Worm (Caenorhabditis elegans): ENCODE results near the gene noah-2.

The noah-2 gene

ce11 chrIV:14072011-14072649 lies 18.9 kb upstream of the noah-2 start:
- no peak for TF ChIP-seq hlh-15 (tag; optimal IDR thresholded peaks at IDR 0.05)
- TF ChIP-seq eyg-1 (tag; optimal IDR thresholded peaks at IDR 0.05), result no peak
- TF ChIP-seq nhr-11 (tag; optimal IDR thresholded peaks at IDR 0.05), result no peak
- TF ChIP-seq unc-3 (GFP tag; conservative IDR thresholded peaks at IDR 0.05), result no peak
- TF ChIP-seq unc-3 (tag; optimal IDR thresholded peaks at IDR 0.05), result no peak
- TF ChIP-seq ceh-48 (tag; optimal IDR thresholded peaks at IDR 0.05), result no peak
- no peak for TF ChIP-seq sdc-2 (tag; optimal IDR thresholded peaks at IDR 0.05)
- no peak for TF ChIP-seq fkh-6 (tag; optimal IDR thresholded peaks at IDR 0.05)
- TF ChIP-seq pag-3 (tag; optimal IDR thresholded peaks at IDR 0.05; ENCODE audit: borderline replicate concordance), result no peak
- TF ChIP-seq ceh-19 (GFP tag; optimal IDR thresholded peaks at IDR 0.05), result no peak
- TF ChIP-seq ceh-24 (tag; optimal IDR thresholded peaks at IDR 0.05), result no peak
- TF ChIP-seq pros-1 (tag; optimal IDR thresholded peaks at IDR 0.05), result no peak
- no peak for TF ChIP-seq unc-55 (GFP tag; optimal IDR thresholded peaks at IDR 0.05)
- TF ChIP-seq fkh-10 (GFP tag; optimal IDR thresholded peaks at IDR 0.05), result no peak
- no peak for TF ChIP-seq lin-11 (tag; optimal IDR thresholded peaks at IDR 0.05)
- TF ChIP-seq K09A11.1 (tag; optimal IDR thresholded peaks at IDR 0.05; ENCODE audit: insufficient read depth), result no peak
- no peak for TF ChIP-seq nfya-1 (tag; optimal IDR thresholded peaks at IDR 0.05)
- no peak for TF ChIP-seq hlh-30 (tag; optimal IDR thresholded peaks at IDR 0.05; ENCODE audit: insufficient read depth)

ce11 chrIV:14074456-14074855 lies 16.6 kb upstream of the noah-2 start:
- TF ChIP-seq tbx-2 (tag; optimal IDR thresholded peaks at IDR 0.05) (no peak), fkh-10 (GFP tag; optimal IDR thresholded peaks at IDR 0.05) (no peak), zip-5 (tag; optimal IDR thresholded peaks at IDR 0.05) (no peak), ceh-14 (tag; optimal IDR thresholded peaks at IDR 0.05) (no peak), pqm-1 (tag; optimal IDR thresholded peaks at IDR 0.05) (no peak)

ce11 chrIV:14077135-14077534 lies 13.9 kb upstream of the noah-2 start, which contains the start of gene cfp-1:
TSS of gene cfp-1 (plus strand) at chrIV:14077435.
- no peak for TF ChIP-seq eyg-1 (tag; optimal IDR thresholded peaks at IDR 0.05)
- TF ChIP-seq elt-2 (tag; optimal IDR thresholded peaks at IDR 0.05), result no peak
- TF ChIP-seq dmd-4 (tag; optimal IDR thresholded peaks at IDR 0.05; ENCODE audit: borderline replicate concordance), result no peak
- TF ChIP-seq ceh-30 (tag; optimal IDR thresholded peaks at IDR 0.05), result no peak
- TF ChIP-seq ama-1 (optimal IDR thresholded peaks at IDR 0.05), result no peak
- no peak for TF ChIP-seq nfya-1 (tag; optimal IDR thresholded peaks at IDR 0.05)
- no peak for TF ChIP-seq Y22D7AL.16 (tag; optimal IDR thresholded peaks at IDR 0.05)
- no peak for TF ChIP-seq F13H6.1 (tag; optimal IDR thresholded peaks at IDR 0.05)
- no peak for TF ChIP-seq sox-2 (GFP tag; IDR thresholded peaks at IDR 0.05)
- no peak for TF ChIP-seq ttx-3 (tag; optimal IDR thresholded peaks at IDR 0.05)
- TF ChIP-seq tbx-2 (tag; optimal IDR thresholded peaks at IDR 0.05), result no peak
- TF ChIP-seq ceh-9 (tag; optimal IDR thresholded peaks at IDR 0.05), result no peak
- no peak for TF ChIP-seq ceh-24 (tag; optimal IDR thresholded peaks at IDR 0.05)
- no peak for TF ChIP-seq ceh-22 (tag; optimal IDR thresholded peaks at IDR 0.05)
- TF ChIP-seq madf-2 (tag; optimal IDR thresholded peaks at IDR 0.05), result no peak

- TF ChIP-seq hlh-15 (tag; optimal IDR thresholded peaks at IDR 0.05) (no peak), Y22D7AL.16 (tag; optimal IDR thresholded peaks at IDR 0.05) (no peak), K09A11.1 (tag; optimal IDR thresholded peaks at IDR 0.05; ENCODE audit: insufficient read depth) (no peak), unc-42 (tag; optimal IDR thresholded peaks at IDR 0.05) (no peak), pag-3 (tag; optimal IDR thresholded peaks at IDR 0.05; ENCODE audit: borderline replicate concordance) (no peak), ceh-22 (tag; optimal IDR thresholded peaks at IDR 0.05) (no peak), mec-3 (tag; optimal IDR thresholded peaks at IDR 0.05; ENCODE audit: borderline replicate concordance) (no peak), nfya-1 (tag; optimal IDR thresholded peaks at IDR 0.05) (no peak), pha-2 (tag; optimal IDR thresholded peaks at IDR 0.05) (no peak), ets-4 (tag; optimal IDR thresholded peaks at IDR 0.05) (no peak), ceh-14 (tag; optimal IDR thresholded peaks at IDR 0.05) (no peak), ceh-31 (tag; optimal IDR thresholded peaks at IDR 0.05) (no peak), ceh-2 (tag; optimal IDR thresholded peaks at IDR 0.05) (no peak), hlh-13 (GFP tag; optimal IDR thresholded peaks at IDR 0.05) (no peak)
Measured at ce11 chrIV:14082956-14083355, 8.1 kb upstream of the noah-2 start.
